Fruit fly (Drosophila melanogaster): ENCODE data around the gene Ir7b.

The Ir7b gene

DNA sequence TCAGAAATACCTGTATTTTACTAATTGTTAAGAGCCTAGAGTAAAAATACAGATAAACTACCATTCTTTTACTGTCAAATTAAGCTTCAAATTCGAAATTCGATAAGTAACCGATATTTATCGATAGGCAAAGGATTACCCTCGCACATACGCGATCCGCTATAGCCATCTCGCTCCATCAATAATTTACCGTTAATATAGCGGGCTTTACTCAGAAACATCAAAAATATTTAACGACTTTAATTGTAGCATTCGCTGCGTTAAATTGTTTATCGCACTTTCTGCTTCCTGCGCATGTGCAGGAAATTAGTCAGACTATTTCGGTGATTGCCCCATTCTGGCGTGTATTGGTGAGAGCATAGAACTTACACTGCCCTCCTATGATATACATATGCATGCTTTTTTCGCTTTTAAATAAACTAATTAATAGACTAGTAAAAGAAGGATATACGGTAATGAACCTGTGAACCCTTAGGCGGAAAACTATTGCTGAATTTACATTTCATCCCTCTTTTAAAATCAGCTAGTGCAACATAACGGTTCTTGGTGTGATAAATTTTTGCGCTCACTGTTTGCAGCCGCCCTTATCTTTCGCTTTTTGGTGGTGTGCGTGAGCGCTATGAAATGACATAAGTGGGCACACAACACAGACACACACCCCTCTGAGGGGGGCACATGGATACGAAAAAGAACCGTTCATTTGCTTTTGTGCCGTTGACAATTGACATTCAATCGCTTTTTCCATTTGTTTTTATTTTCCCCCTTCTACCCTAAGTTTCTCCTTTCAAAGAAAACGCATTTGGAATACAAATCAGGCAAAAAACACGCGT lies 41.7 kb upstream of the Ir7b start, which contains the start of the genes dpr14 and spidey (continued):
- TF ChIP-seq Oaz (GFP tag; IDR thresholded peaks at IDR 0.05) (peak; percentile 86), fu2 (GFP tag; optimal IDR thresholded peaks at IDR 0.05) (peak; percentile 89), so (GFP tag; IDR thresholded peaks at IDR 0.05) (peak; percentile 89), CG10979 (tag; optimal IDR thresholded peaks at IDR 0.05) (peak; percentile 87), gro (GFP tag; optimal IDR thresholded peaks at IDR 0.05) (peak; percentile 92), CG6654 (GFP tag; optimal IDR thresholded peaks at IDR 0.05) (peak; percentile 74), ems (GFP tag; optimal IDR thresholded peaks at IDR 0.05) (peak; percentile 89), CG14860 (GFP tag; IDR thresholded peaks at IDR 0.05; ENCODE audit: partially characterized antibody) (no peak), Hr39 (optimal IDR thresholded peaks at IDR 0.05) (no peak), gce (GFP tag; IDR thresholded peaks at IDR 0.05) (peak; percentile 75; the same call in 1 of the 3 replicates), CG12769 (tag; optimal IDR thresholded peaks at IDR 0.05) (peak; percentile 95), Awh (GFP tag; IDR thresholded peaks at IDR 0.05) (peak; percentile 79), vfl (GFP tag; optimal IDR thresholded peaks at IDR 0.05) (peak; percentile 80), CG8944 (GFP tag; optimal IDR thresholded peaks at IDR 0.05) (peak; percentile 83), Nf-YC (tag; optimal IDR thresholded peaks at IDR 0.05) (peak; percentile 86), Lim3 (GFP tag; IDR thresholded peaks at IDR 0.05) (peak; percentile 35; the same call in 1 of the 2 replicates), CG1602 (GFP tag; optimal IDR thresholded peaks at IDR 0.05) (peak; percentile 81), gt (GFP tag; IDR thresholded peaks at IDR 0.05) (peak; percentile 49; the same call in 1 of the 2 replicates), lab (GFP tag; optimal IDR thresholded peaks at IDR 0.05) (peak; percentile 96), Dad (GFP tag; optimal IDR thresholded peaks at IDR 0.05) (peak; percentile 79), CG11093 (GFP tag; IDR thresholded peaks at IDR 0.05) (peak; percentile 89), slp2 (GFP tag; optimal IDR thresholded peaks at IDR 0.05) (peak; percentile 83), CG31441 (GFP tag; IDR thresholded peaks at IDR 0.05) (peak; percentile 88), ab (GFP tag; optimal IDR thresholded peaks at IDR 0.05) (peak; percentile 81), CG3281 (GFP tag; optimal IDR thresholded peaks at IDR 0.05) (peak; percentile 92), fd3F (GFP tag; optimal IDR thresholded peaks at IDR 0.05) (peak; percentile 84), Hr51 (GFP tag; optimal IDR thresholded peaks at IDR 0.05) (peak; percentile 80 to 91), Ada2b (GFP tag; IDR thresholded peaks at IDR 0.05) (peak; percentile 89), H15 (GFP tag; IDR thresholded peaks at IDR 0.05) (peak; percentile 79; the same call in 2 of the 3 replicates), Optix (GFP tag; IDR thresholded peaks at IDR 0.05) (peak; percentile 89), CG4424 (GFP tag; optimal IDR thresholded peaks at IDR 0.05) (peak; percentile 86), NK7.1 (GFP tag; optimal IDR thresholded peaks at IDR 0.05) (peak; percentile 38), Antp (GFP tag; optimal IDR thresholded peaks at IDR 0.05) (peak; percentile 82), Abd-B (GFP tag; optimal IDR thresholded peaks at IDR 0.05) (peak; percentile 78), zen (tag; optimal IDR thresholded peaks at IDR 0.05) (peak; percentile 73), CG3838 (GFP tag; optimal IDR thresholded peaks at IDR 0.05) (peak; percentile 62), Max (GFP tag; optimal IDR thresholded peaks at IDR 0.05) (peak; percentile 84), peb (GFP tag; IDR thresholded peaks at IDR 0.05) (peak; percentile 78), Hsf (GFP tag; optimal IDR thresholded peaks at IDR 0.05) (peak; percentile 88), Blimp-1 (GFP tag; optimal IDR thresholded peaks at IDR 0.05) (peak; percentile 86), HLHmδ (GFP tag; optimal IDR thresholded peaks at IDR 0.05) (no peak), CG7745 (tag; optimal IDR thresholded peaks at IDR 0.05) (no peak), ind (GFP tag; optimal IDR thresholded peaks at IDR 0.05) (peak; percentile 90), CG11723 (GFP tag; optimal IDR thresholded peaks at IDR 0.05) (peak; percentile 80), Hmr (GFP tag; optimal IDR thresholded peaks at IDR 0.05) (peak; percentile 95), CG12299 (tag; optimal IDR thresholded peaks at IDR 0.05) (peak; percentile 88), CG1832 (GFP tag; optimal IDR thresholded peaks at IDR 0.05) (no peak), CG12071 (GFP tag; optimal IDR thresholded peaks at IDR 0.05) (peak; percentile 92), gem (tag; optimal IDR thresholded peaks at IDR 0.05) (peak; percentile 94)

Data from whole organism, embryonic.